Worm (Caenorhabditis elegans) whole organism, mixed stage, embryonic: Measurements from ENCODE around the gene mec-10.

Experiments
- ceh-43 ChIP-seq: fragments of 200-800 bp; sonication (Bioruptor generic); optimal IDR thresholded peaks from 2 replicates; lab custom pipeline; 2018; ENCODE audit warnings: mild to moderate bottlenecking, missing genetic modification characterization, moderate library complexity, missing compliant biosample characterization
- lin-13 ChIP-seq: fragments of 150-350 bp; optimal IDR thresholded peaks from 2 replicates; lab custom pipeline; 2014; ENCODE audit warnings: missing biosample characterization, missing genetic modification characterization
- nhr-2 ChIP-seq: fragments of 150-350 bp; optimal IDR thresholded peaks from 2 replicates; lab custom pipeline; 2014; ENCODE audit warnings: missing biosample characterization, missing genetic modification characterization
- nhr-28 ChIP-seq: fragments of 150-350 bp; optimal IDR thresholded peaks from 2 replicates; lab custom pipeline; 2014; ENCODE audit warnings: missing biosample characterization, missing genetic modification characterization
- pha-4 ChIP-seq: fragments of 150-350 bp; optimal IDR thresholded peaks from 2 replicates; lab custom pipeline; 2018; ENCODE audit warnings: missing biosample characterization, missing genetic modification reagents, missing genetic modification characterization
- sptf-1 ChIP-seq: sonication (generic microtip); optimal IDR thresholded peaks from 2 replicates; lab custom pipeline; 2017; ENCODE audit warnings: mild to moderate bottlenecking, missing genetic modification characterization, moderate library complexity, missing compliant biosample characterization
- unc-62 ChIP-seq: fragments of 150-350 bp; optimal IDR thresholded peaks from 2 replicates; lab custom pipeline; 2014; ENCODE audit warnings: missing biosample characterization, missing genetic modification reagents, missing genetic modification characterization
- ztf-11 ChIP-seq: fragments of 150-350 bp; optimal IDR thresholded peaks from 2 replicates; lab custom pipeline; 2014; ENCODE audit warnings: missing biosample characterization, missing genetic modification characterization

- TF ChIP-seq unc-62 (GFP tag; lab: Kevin White, UChicago) (no peak), ceh-43 (GFP tag; lab: Kevin White, UChicago) (no peak), ztf-11 (tag; lab: Kevin White, UChicago) (no peak), lin-13 (no peak), nhr-2 (tag; lab: Kevin White, UChicago) (no peak), sptf-1 (tag; lab: Kevin White, UChicago) (no peak), pha-4 (tag; lab: Kevin White, UChicago) (no peak), nhr-28 (no peak)
Observed at ce11 chrX:8428319-8428888, 41.7 kb downstream of the mec-10 start, which contains the start of gene F08F1.3.
